Worm (Caenorhabditis elegans) whole organism, L4 larva: ENCODE results near the gene pqn-39.

Experiments
- F10B5.3 ChIP-seq: sonication (generic microtip); optimal IDR thresholded peaks from 2 replicates; lab custom pipeline; 2016; ENCODE audit warnings: mild to moderate bottlenecking, missing genetic modification characterization, missing compliant biosample characterization
- R02D3.7 ChIP-seq: fragments of 150-350 bp; sonication (generic microtip); optimal IDR thresholded peaks from 3 replicates; lab custom pipeline; 2014; ENCODE audit warnings: missing biosample characterization, missing genetic modification characterization
- T20F7.1 ChIP-seq: fragments of 200-800 bp; sonication (Bioruptor generic); optimal IDR thresholded peaks from 2 replicates; lab custom pipeline; 2018; ENCODE audit warnings: mild to moderate bottlenecking, missing genetic modification characterization, missing compliant biosample characterization
- T26A8.4 ChIP-seq: fragments of 200-800 bp; sonication (Bioruptor generic); IDR thresholded peaks from 2 replicates; pipeline ENCODE4 v1.3.6; 2022; ENCODE audit warnings: missing genetic modification characterization, missing compliant biosample characterization
- Y48G9A.11 ChIP-seq: fragments of 200-800 bp; sonication (Bioruptor generic); IDR thresholded peaks from 2 replicates; pipeline ENCODE4 v1.3.6; 2022; ENCODE audit warnings: missing genetic modification reagents, missing genetic modification characterization, missing compliant biosample characterization
- Y75B8A.6 ChIP-seq: fragments of 200-800 bp; sonication (Bioruptor generic); IDR thresholded peaks from 2 replicates; pipeline ENCODE4 v1.3.6; 2022; ENCODE audit warnings: missing genetic modification reagents, missing genetic modification characterization, missing compliant biosample characterization
- ZK337.2 ChIP-seq: fragments of 200-800 bp; sonication (Bioruptor generic); IDR thresholded peaks from 2 replicates; pipeline ENCODE4 v1.3.6; 2022; ENCODE audit warnings: missing genetic modification reagents, missing genetic modification characterization, missing compliant biosample characterization
- aha-1 ChIP-seq: fragments of 150-350 bp; peaks from one replicate; lab custom pipeline; 2014; ENCODE audit warnings: missing biosample characterization, missing genetic modification characterization
- aly-2 ChIP-seq: sonication (generic microtip); optimal IDR thresholded peaks from 2 replicates; lab custom pipeline; 2018; ENCODE audit warnings: missing biosample characterization, missing genetic modification characterization
- attf-4 ChIP-seq: sonication (generic microtip); optimal IDR thresholded peaks from 3 replicates; lab custom pipeline; 2017; ENCODE audit warnings: missing biosample characterization, missing genetic modification characterization
- ceh-32 ChIP-seq: sonication (generic microtip); optimal IDR thresholded peaks from 2 replicates; lab custom pipeline; 2016; ENCODE audit warnings: mild to moderate bottlenecking, missing genetic modification characterization, missing compliant biosample characterization; ENCODE audit not compliant: poor library complexity
- ceh-44 ChIP-seq: fragments of 200-800 bp; sonication (Bioruptor generic); IDR thresholded peaks from 2 replicates; pipeline ENCODE4 v1.3.6; 2022; ENCODE audit warnings: missing genetic modification reagents, missing genetic modification characterization, missing compliant biosample characterization
- ces-1 ChIP-seq: fragments of 150-350 bp; sonication (generic microtip); optimal IDR thresholded peaks from 4 replicates; lab custom pipeline; 2014; ENCODE audit warnings: missing biosample characterization, missing genetic modification reagents, missing genetic modification characterization
- cey-2 ChIP-seq: sonication (generic microtip); optimal IDR thresholded peaks from 3 replicates; lab custom pipeline; 2017; ENCODE audit warnings: missing genetic modification characterization, mild to moderate bottlenecking, missing compliant biosample characterization, antibody characterized with exemption, borderline replicate concordance; ENCODE audit not compliant: insufficient read depth
- ctbp-1 ChIP-seq: fragments of 200-800 bp; sonication (Bioruptor generic); IDR thresholded peaks from 2 replicates; pipeline ENCODE4 v1.3.6; 2022; ENCODE audit warnings: missing genetic modification reagents, missing genetic modification characterization, missing compliant biosample characterization
- dmd-6 ChIP-seq: fragments of 200-800 bp; sonication (Bioruptor generic); IDR thresholded peaks from 2 replicates; pipeline ENCODE4 v1.3.6; 2022; ENCODE audit warnings: missing genetic modification reagents, missing genetic modification characterization, missing compliant biosample characterization
- egl-27 ChIP-seq: sonication (generic microtip); optimal IDR thresholded peaks from 3 replicates; lab custom pipeline; 2017; ENCODE audit warnings: missing biosample characterization, missing genetic modification reagents, missing genetic modification characterization
- egl-43 ChIP-seq: fragments of 200-800 bp; sonication (Bioruptor generic); IDR thresholded peaks from 2 replicates; pipeline ENCODE4 v1.3.6; 2022; ENCODE audit warnings: missing genetic modification reagents, missing genetic modification characterization, missing compliant biosample characterization
- fkh-10 ChIP-seq: fragments of 150-350 bp; optimal IDR thresholded peaks from 2 replicates; lab custom pipeline; 2014; ENCODE audit warnings: missing biosample characterization, missing genetic modification reagents, missing genetic modification characterization
- fos-1 ChIP-seq: fragments of 150-350 bp; optimal IDR thresholded peaks from 2 replicates; lab custom pipeline; 2014; ENCODE audit warnings: missing biosample characterization, missing genetic modification characterization
- gei-8 ChIP-seq: fragments of 200-800 bp; sonication (Bioruptor generic); optimal IDR thresholded peaks from 2 replicates; lab custom pipeline; 2018; ENCODE audit warnings: mild to moderate bottlenecking, missing genetic modification characterization, missing compliant biosample characterization
- hlh-11 ChIP-seq: fragments of 200-800 bp; sonication (Bioruptor generic); optimal IDR thresholded peaks from 2 replicates; lab custom pipeline; 2018; ENCODE audit warnings: mild to moderate bottlenecking, missing genetic modification characterization, missing compliant biosample characterization
- lir-3 ChIP-seq: sonication (generic microtip); optimal IDR thresholded peaks from 2 replicates; lab custom pipeline; 2016; ENCODE audit warnings: mild to moderate bottlenecking, missing genetic modification characterization, missing compliant biosample characterization
- lsy-2 ChIP-seq, 2 experiments: fragments of 150-350 bp in 1 of 2; sonication (generic microtip) in 1 of 2; optimal IDR thresholded peaks; 2 replicates each; lab custom pipeline; 2014 to 2017; ENCODE audit warnings: missing biosample characterization in 2 of 2, missing genetic modification characterization in 2 of 2
- madf-5 ChIP-seq, 2 experiments: fragments of 200-800 bp; sonication (Bioruptor generic); IDR thresholded peaks; 2 replicates each; pipeline ENCODE4 v1.3.6; 2022; ENCODE audit warnings: missing compliant biosample characterization in 2 of 2, missing genetic modification characterization in 2 of 2
- madf-9 ChIP-seq: fragments of 200-800 bp; sonication (Bioruptor generic); conservative IDR thresholded peaks from 2 replicates; pipeline ENCODE4 v1.3.6; 2022; ENCODE audit warnings: missing genetic modification reagents, missing genetic modification characterization, missing compliant biosample characterization
- mxl-2 ChIP-seq: fragments of 200-800 bp; sonication (Bioruptor generic); conservative IDR thresholded peaks from 2 replicates; pipeline ENCODE4 v1.3.6; 2022; ENCODE audit warnings: missing genetic modification reagents, missing genetic modification characterization, missing compliant biosample characterization
- mxl-3 ChIP-seq: fragments of 200-800 bp; sonication (Bioruptor generic); optimal IDR thresholded peaks from 2 replicates; lab custom pipeline; 2018; ENCODE audit warnings: mild to moderate bottlenecking, missing genetic modification characterization, missing compliant biosample characterization
- nhr-11 ChIP-seq: fragments of 150-350 bp; optimal IDR thresholded peaks from 2 replicates; lab custom pipeline; 2014; ENCODE audit warnings: missing biosample characterization, missing genetic modification characterization
- nhr-25 ChIP-seq: sonication (generic microtip); optimal IDR thresholded peaks from 2 replicates; lab custom pipeline; 2017; ENCODE audit warnings: missing genetic modification characterization, mild to moderate bottlenecking, missing compliant biosample characterization, antibody characterized with exemption, moderate library complexity, borderline replicate concordance; ENCODE audit not compliant: insufficient read depth
- nhr-28 ChIP-seq: fragments of 150-350 bp; optimal IDR thresholded peaks from 2 replicates; lab custom pipeline; 2014; ENCODE audit warnings: missing biosample characterization, missing genetic modification characterization
- nhr-6 ChIP-seq: fragments of 150-350 bp; optimal IDR thresholded peaks from 2 replicates; lab custom pipeline; 2014; ENCODE audit warnings: missing biosample characterization, missing genetic modification characterization
- nhr-76 ChIP-seq: fragments of 150-350 bp; optimal IDR thresholded peaks from 2 replicates; lab custom pipeline; 2014; ENCODE audit warnings: missing biosample characterization, missing genetic modification characterization
- nhr-77 ChIP-seq: fragments of 150-350 bp; optimal IDR thresholded peaks from 2 replicates; lab custom pipeline; 2014; ENCODE audit warnings: missing biosample characterization, missing genetic modification characterization
- pha-4 ChIP-seq, 2 experiments: fragments of 150-350 bp in 1 of 2; fragments of 200-800 bp in 1 of 2; sonication (Bioruptor generic) in 1 of 2; IDR thresholded peaks in 1 of 2; optimal IDR thresholded peaks in 1 of 2; 2 replicates each; pipeline versions ENCODE4 v1.3.6 to Lab custom; 2014 to 2022; ENCODE audit warnings: missing genetic modification characterization in 2 of 2, missing genetic modification reagents in 2 of 2, missing biosample characterization in 1 of 2, missing compliant biosample characterization in 1 of 2
- rbr-2 ChIP-seq: sonication (generic microtip); optimal IDR thresholded peaks from 2 replicates; lab custom pipeline; 2016; ENCODE audit warnings: missing genotype, missing genetic modification characterization, missing compliant biosample characterization
- saeg-2 ChIP-seq: fragments of 200-800 bp; sonication (Bioruptor generic); IDR thresholded peaks from 2 replicates; pipeline ENCODE4 v1.3.6; 2022; ENCODE audit warnings: missing genetic modification reagents, missing genetic modification characterization, missing compliant biosample characterization
- set-16 ChIP-seq: fragments of 200-800 bp; sonication (Bioruptor generic); IDR thresholded peaks from 2 replicates; pipeline ENCODE4 v1.3.6; 2022; ENCODE audit warnings: missing genetic modification reagents, missing genetic modification characterization, missing compliant biosample characterization
- skn-1 ChIP-seq: fragments of 150-350 bp; optimal IDR thresholded peaks from 2 replicates; lab custom pipeline; 2014; ENCODE audit warnings: missing biosample characterization, missing genetic modification characterization
- snpc-1.2 ChIP-seq: fragments of 200-800 bp; sonication (Bioruptor generic); IDR thresholded peaks from 2 replicates; pipeline ENCODE4 v1.3.6; 2022; ENCODE audit warnings: missing genetic modification reagents, missing genetic modification characterization, missing compliant biosample characterization
- spr-3 ChIP-seq: fragments of 200-800 bp; sonication (Bioruptor generic); optimal IDR thresholded peaks from 2 replicates; lab custom pipeline; 2018; ENCODE audit warnings: mild to moderate bottlenecking, missing genetic modification characterization, missing compliant biosample characterization
- tag-97 ChIP-seq: fragments of 200-800 bp; sonication (Bioruptor generic); IDR thresholded peaks from 2 replicates; pipeline ENCODE4 v1.3.6; 2022; ENCODE audit warnings: missing genetic modification characterization, missing compliant biosample characterization
- unc-39 ChIP-seq: sonication (generic microtip); optimal IDR thresholded peaks from 2 replicates; lab custom pipeline; 2017; ENCODE audit warnings: missing biosample characterization, missing genetic modification characterization
- ztf-7 ChIP-seq: fragments of 150-350 bp; optimal IDR thresholded peaks from 2 replicates; lab custom pipeline; 2014; ENCODE audit warnings: missing biosample characterization, missing genetic modification characterization

Gene pqn-39

DNA sequence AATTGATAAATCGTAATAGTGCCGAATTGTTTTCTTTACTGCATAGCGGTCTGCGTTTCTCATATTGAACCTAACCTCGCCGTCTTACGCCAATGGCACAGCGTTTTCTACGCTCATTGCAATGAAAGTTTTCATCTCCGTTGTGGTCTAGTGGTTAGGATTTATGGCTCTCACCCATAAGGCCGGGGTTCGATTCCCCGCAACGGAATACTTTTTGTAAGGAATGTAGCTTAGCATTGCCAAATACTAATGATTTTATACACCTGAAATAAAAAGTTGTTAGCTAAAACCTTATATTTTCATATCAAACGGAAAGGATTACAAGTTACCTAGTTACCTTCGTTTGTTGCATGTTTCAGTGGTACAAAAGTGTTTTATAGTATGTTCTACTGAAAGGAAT, 47.3 kb upstream of the pqn-39 start (continued):
- TF ChIP-seq pha-4 (GFP tag; IDR thresholded peaks at IDR 0.05; lab: Robert Waterston, UW) (peak; percentile 88), pha-4 (tag; optimal IDR thresholded peaks at IDR 0.05; lab: Kevin White, UChicago) (peak; percentile 42), snpc-1.2 (GFP tag; lab: Robert Waterston, UW) (peak; percentile 90), saeg-2 (no peak), dmd-6 (GFP tag; lab: Robert Waterston, UW) (peak; percentile 81), egl-43 (peak; percentile 91), ceh-44 (GFP tag; lab: Robert Waterston, UW) (no peak), fkh-10 (GFP tag; lab: Kevin White, UChicago) (peak; percentile 53), attf-4 (no peak), skn-1 (no peak), lir-3 (tag; lab: Kevin White, UChicago) (peak; percentile 78), aly-2 (tag; lab: Kevin White, UChicago) (no peak), spr-3 (no peak), gei-8 (GFP tag; lab: Kevin White, UChicago) (peak; percentile 86), nhr-6 (peak; percentile 27), R02D3.7 (tag; lab: Kevin White, UChicago) (no peak), unc-39 (no peak), set-16 (GFP tag; lab: Robert Waterston, UW) (no peak), nhr-76 (tag; lab: Kevin White, UChicago) (no peak), aha-1 (tag; lab: Kevin White, UChicago) (peak; percentile 90), Y75B8A.6 (GFP tag; lab: Robert Waterston, UW) (0 out of 2 replicates have a peak, but pooled peaks have one; percentile 52), ces-1 (GFP tag; lab: Kevin White, UChicago) (peak; percentile 8), hlh-11 (tag; lab: Kevin White, UChicago) (peak; percentile 63), mxl-2 (0 out of 2 replicates have a peak, but pooled peaks have one; percentile 58), lsy-2 (tag; optimal IDR thresholded peaks at IDR 0.05; lab: Kevin White, UChicago) (peak in 1 of 2 experiments; percentile 56), tag-97 (GFP tag; lab: Robert Waterston, UW) (no peak), madf-9 (GFP tag; lab: Robert Waterston, UW) (peak; percentile 36; the same call in 1 of the 2 replicates), T26A8.4 (peak; percentile 83), ctbp-1 (peak; percentile 90), F10B5.3 (tag; lab: Kevin White, UChicago) (peak; percentile 46), fos-1 (tag; lab: Kevin White, UChicago) (no peak), nhr-28 (tag; lab: Kevin White, UChicago) (peak; percentile 58), Y48G9A.11 (0 out of 2 replicates have a peak, but pooled peaks have one; percentile 71), cey-2 (no peak)

DNA sequence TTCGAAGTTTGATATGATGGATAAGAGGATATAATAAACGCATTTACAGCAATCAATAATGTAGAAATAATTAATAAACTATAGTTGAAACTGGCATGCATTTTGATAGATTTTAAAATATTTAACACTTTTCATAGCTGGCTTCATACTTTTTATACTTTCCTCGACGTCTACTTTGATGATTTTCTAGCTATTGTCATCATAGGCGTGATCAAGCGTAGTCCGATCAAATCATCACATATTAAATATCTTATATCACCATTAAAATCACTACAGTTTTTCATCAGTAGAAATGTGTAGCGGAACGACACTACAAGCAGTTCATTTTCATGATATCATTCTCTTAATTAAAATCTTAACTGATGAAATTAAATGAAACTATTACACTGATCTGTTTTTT, 46.9 kb upstream of the pqn-39 start, which contains the start of gene C04C11.25:
C04C11.25 (minus strand) TSS at position 101 of the 400 bp plus-strand sequence.
- peak; percentile 78 for TF ChIP-seq nhr-28 (tag; lab: Kevin White, UChicago)
- no peak for TF ChIP-seq ceh-32 (tag; lab: Kevin White, UChicago)
- TF ChIP-seq ztf-7 (tag; lab: Kevin White, UChicago): no peak

DNA sequence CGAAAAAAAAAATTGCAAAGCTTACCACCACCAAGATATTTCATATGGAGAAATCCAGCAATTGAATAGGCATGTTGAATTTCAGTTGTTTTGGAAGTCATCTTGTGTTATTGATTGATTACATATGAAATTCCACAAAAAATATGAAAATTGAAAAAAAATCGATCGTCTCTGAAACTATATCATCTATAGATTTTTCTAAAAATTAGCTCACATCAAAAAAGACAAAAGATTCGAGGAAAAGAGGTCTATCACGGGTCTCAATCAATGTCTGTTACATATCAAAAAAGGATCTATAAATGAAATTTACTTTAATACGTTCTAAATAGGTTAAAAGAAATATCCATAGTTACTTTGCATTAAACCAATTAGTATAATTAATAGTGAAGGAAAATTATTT, 43.9 kb upstream of the pqn-39 start, which contains the start of gene tbc-19:
tbc-19 (minus strand) TSS at position 101 of the 400 bp plus-strand sequence.
- no peak for TF ChIP-seq madf-5 (GFP tag; IDR thresholded peaks at IDR 0.05; lab: Robert Waterston, UW)
- TF ChIP-seq nhr-25 (tag; lab: Kevin White, UChicago): no peak
- TF ChIP-seq nhr-77 (tag; lab: Kevin White, UChicago): no peak
- TF ChIP-seq pha-4 (GFP tag; IDR thresholded peaks at IDR 0.05; lab: Robert Waterston, UW): no peak
- no peak for TF ChIP-seq pha-4 (tag; optimal IDR thresholded peaks at IDR 0.05; lab: Kevin White, UChicago)
- TF ChIP-seq nhr-11 (tag; lab: Kevin White, UChicago): no peak
- TF ChIP-seq tag-97 (GFP tag; lab: Robert Waterston, UW): no peak
- no peak for TF ChIP-seq ctbp-1
- TF ChIP-seq ztf-7 (tag; lab: Kevin White, UChicago): no peak
- TF ChIP-seq mxl-3 (GFP tag; lab: Kevin White, UChicago): no peak
- no peak for TF ChIP-seq T20F7.1
- no peak for TF ChIP-seq egl-27 (tag; lab: Kevin White, UChicago)
- TF ChIP-seq ZK337.2 (GFP tag; lab: Robert Waterston, UW): no peak
- no peak for TF ChIP-seq rbr-2 (tag; lab: Kevin White, UChicago)
- TF ChIP-seq Y75B8A.6 (GFP tag; lab: Robert Waterston, UW): no peak
